Worm (Caenorhabditis elegans) whole organism, early embryonic: ENCODE measurements around the gene flp-21.

Source experiments
- flt-1 ChIP-seq: fragments of 200-800 bp; sonication (Bioruptor generic); IDR thresholded peaks from 2 replicates; pipeline ENCODE4 v1.3.6; 2022; ENCODE audit warnings: missing genetic modification characterization, missing compliant biosample characterization
- sea-1 ChIP-seq: fragments of 200-800 bp; sonication (Bioruptor generic); conservative IDR thresholded peaks from 2 replicates; pipeline ENCODE4 v1.3.6; 2022; ENCODE audit warnings: missing genetic modification characterization, missing compliant biosample characterization
- tbx-11 ChIP-seq: fragments of 200-800 bp; sonication (Bioruptor generic); IDR thresholded peaks from 2 replicates; pipeline ENCODE4 v1.3.6; 2022; ENCODE audit warnings: missing genetic modification characterization, missing compliant biosample characterization

- TF ChIP-seq flt-1 (GFP tag; lab: Robert Waterston, UW) (no peak), sea-1 (GFP tag; lab: Robert Waterston, UW) (no peak), tbx-11 (no peak)
Observed at ce11 chrV:7773647-7774046, 19.5 kb upstream of the flp-21 start.
